Worm (Caenorhabditis elegans): Measurements from ENCODE around the gene mtre-1.

Gene mtre-1

DNA sequence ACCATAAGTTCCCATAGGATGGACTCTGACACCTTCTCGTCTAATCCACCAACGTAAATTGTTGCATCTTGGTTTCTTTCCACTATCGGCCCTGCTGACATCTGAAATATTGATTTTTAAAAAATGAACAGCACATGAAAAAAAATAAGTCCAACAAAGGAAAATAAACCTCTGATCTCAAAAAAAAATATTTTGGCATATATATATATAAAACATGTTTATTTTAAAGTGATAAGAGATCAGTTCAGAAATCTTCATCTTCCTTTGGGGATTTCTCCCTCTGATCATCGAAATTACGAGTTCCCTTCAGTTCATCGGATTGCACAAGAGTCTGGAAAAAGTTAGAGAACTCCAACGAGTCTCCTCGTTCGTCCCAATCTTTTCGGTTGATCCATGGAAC is 14.7 kb downstream of the mtre-1 start, which contains the start of gene sap-49:
Gene sap-49 (minus strand): TSS at position 101 of the 400 bp plus-strand sequence.
- TF ChIP-seq ztf-11 (tag; optimal IDR thresholded peaks at IDR 0.05), result no peak
- TF ChIP-seq nhr-84 (tag; optimal IDR thresholded peaks at IDR 0.05), result no peak
- TF ChIP-seq lin-35 (GFP tag; optimal IDR thresholded peaks at IDR 0.05), result no peak
- no peak for TF ChIP-seq sptf-1 (tag; optimal IDR thresholded peaks at IDR 0.05)
- TF ChIP-seq aly-2 (tag; optimal IDR thresholded peaks at IDR 0.05), result no peak
- TF ChIP-seq rnt-1 (tag; optimal IDR thresholded peaks at IDR 0.05), result no peak

DNA sequence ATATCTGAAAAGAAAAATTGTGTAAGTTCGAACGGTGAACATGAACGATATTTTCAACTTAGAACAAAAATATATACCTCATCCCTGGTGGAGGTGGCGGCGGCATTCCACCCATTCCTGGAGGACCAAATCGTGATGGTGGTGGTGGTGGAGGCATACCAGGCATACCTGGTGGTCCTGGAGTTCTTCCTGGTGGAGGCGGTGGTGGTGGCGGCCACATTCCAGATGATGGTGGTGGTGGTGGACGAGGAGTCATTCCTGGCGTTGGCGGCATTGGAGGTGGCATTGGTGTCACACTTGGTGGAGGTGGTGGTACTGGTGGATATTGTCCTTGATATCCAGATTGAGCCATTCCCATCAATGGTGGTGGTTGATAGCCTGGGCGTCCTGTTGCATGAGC is 15.8 kb downstream of the mtre-1 start:
- TF ChIP-seq nhr-12 (tag; optimal IDR thresholded peaks at IDR 0.05) (no peak), aly-2 (tag; optimal IDR thresholded peaks at IDR 0.05) (no peak), hlh-17 (GFP tag; optimal IDR thresholded peaks at IDR 0.05; ENCODE audit: borderline replicate concordance) (no peak), hpl-2 (GFP tag; optimal IDR thresholded peaks at IDR 0.05) (no peak), alr-1 (tag; optimal IDR thresholded peaks at IDR 0.05; ENCODE audit: borderline replicate concordance) (no peak), nhr-90 (tag; optimal IDR thresholded peaks at IDR 0.05; ENCODE audit: poor library complexity) (no peak), grh-1 (GFP tag; IDR thresholded peaks at IDR 0.05) (no peak), efl-1 (optimal IDR thresholded peaks at IDR 0.05) (no peak), efl-1 (GFP tag; optimal IDR thresholded peaks at IDR 0.05 in 1 of 2) (no peak)

DNA sequence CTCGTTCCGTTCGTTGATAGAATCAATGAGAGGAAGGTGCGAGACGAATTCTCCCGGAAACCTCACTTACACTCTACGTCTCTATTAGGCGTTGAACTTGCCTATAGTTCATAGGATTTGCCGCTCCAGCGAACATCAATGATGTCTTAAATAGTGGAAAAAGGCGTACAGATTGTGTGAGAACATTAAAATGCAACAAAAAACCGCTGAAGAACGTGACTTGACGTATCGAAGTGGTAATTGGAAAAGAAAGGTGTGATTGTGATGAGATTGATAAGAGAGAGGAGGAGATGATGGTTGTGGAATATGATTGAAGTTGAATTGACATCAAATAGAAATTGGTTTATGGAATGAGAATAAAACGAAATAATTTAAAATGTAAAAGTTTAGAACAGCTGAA is 16.4 kb downstream of the mtre-1 start:
- TF ChIP-seq nhr-11 (tag; optimal IDR thresholded peaks at IDR 0.05) (no peak), lin-14 (GFP tag; optimal IDR thresholded peaks at IDR 0.05) (peak; percentile 51), efl-1 (optimal IDR thresholded peaks at IDR 0.05) (no peak), efl-1 (GFP tag; optimal IDR thresholded peaks at IDR 0.05 in 1 of 2) (peak in 1 of 2 experiments; percentile 16), blmp-1 (tag; optimal IDR thresholded peaks at IDR 0.05) (peak; percentile 26), mep-1 (tag; optimal IDR thresholded peaks at IDR 0.05) (peak; percentile 6), lin-35 (GFP tag; optimal IDR thresholded peaks at IDR 0.05) (peak in 1 of 2 experiments; percentile 21), nhr-85 (tag) (no peak), lsy-2 (tag; optimal IDR thresholded peaks at IDR 0.05) (peak in 1 of 2 experiments; percentile 8), skn-1 (tag; optimal IDR thresholded peaks at IDR 0.05) (no peak)

DNA sequence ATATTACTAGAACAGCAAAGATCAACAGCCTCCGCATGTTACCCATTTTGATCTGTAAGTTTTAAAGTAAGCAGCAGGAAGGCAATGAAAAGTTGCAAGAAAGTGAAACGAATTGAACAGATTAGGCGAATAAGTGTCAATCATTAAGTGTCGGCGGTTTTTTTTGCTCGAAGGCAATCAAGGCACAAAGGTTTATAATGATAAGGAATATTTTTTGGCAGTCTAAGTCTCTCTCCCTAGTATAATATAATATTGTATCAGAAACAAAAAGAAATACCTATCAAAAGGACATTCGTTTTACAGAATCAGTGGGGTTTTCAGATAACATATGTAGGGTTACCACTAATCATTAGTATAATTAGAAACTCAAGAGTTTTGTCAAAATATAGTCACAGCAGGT is 17.7 kb downstream of the mtre-1 start, which contains the start of gene nrf-6:
Gene nrf-6 (minus strand): TSS at position 52 of the 400 bp plus-strand sequence.
- peak; percentile 53 for TF ChIP-seq elt-2 (tag; optimal IDR thresholded peaks at IDR 0.05)
- TF ChIP-seq fkh-8 (tag; optimal IDR thresholded peaks at IDR 0.05), result no peak
- no peak for TF ChIP-seq lin-39 (tag; optimal IDR thresholded peaks at IDR 0.05)

DNA sequence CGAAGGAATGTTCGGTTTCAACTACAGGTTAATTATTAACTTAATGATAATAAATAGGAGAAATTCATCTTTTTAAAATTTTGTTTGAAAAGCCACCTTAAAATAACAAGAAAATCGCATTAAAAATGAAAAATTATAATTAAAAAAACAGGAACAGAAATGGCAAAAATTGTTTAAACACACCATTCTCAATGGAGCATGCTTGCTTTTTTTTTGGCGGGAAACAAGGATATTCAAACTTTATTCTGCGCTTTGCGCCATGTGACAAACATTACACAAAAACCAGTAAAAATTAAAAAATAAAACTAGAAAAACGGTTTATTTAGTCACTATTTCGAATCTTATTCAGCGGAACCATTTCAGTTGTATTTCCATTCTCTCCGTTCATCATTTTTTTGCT is 21.6 kb downstream of the mtre-1 start:
- no peak for TF ChIP-seq mdl-1 (tag; optimal IDR thresholded peaks at IDR 0.05)
- TF ChIP-seq efl-1 (optimal IDR thresholded peaks at IDR 0.05), result peak; percentile 33 to 38
- TF ChIP-seq efl-1 (GFP tag; optimal IDR thresholded peaks at IDR 0.05 in 1 of 2), result peak; percentile 59 to 95
- peak; percentile 28 to 50 (median 35) for TF ChIP-seq dpl-1 (GFP tag; optimal IDR thresholded peaks at IDR 0.05)

- TF ChIP-seq hpl-2 (GFP tag; optimal IDR thresholded peaks at IDR 0.05) (no peak), mdl-1 (tag; optimal IDR thresholded peaks at IDR 0.05) (peak in 1 of 2 experiments; percentile 72), ceh-88 (GFP tag; IDR thresholded peaks at IDR 0.05) (0 out of 2 replicates have a peak, but pooled peaks have one; percentile 47), tbx-2 (tag; optimal IDR thresholded peaks at IDR 0.05) (peak; percentile 66), lin-39 (tag; optimal IDR thresholded peaks at IDR 0.05) (no peak), ztf-11 (tag; optimal IDR thresholded peaks at IDR 0.05) (peak in 1 of 2 experiments; percentile 51), lin-15B (tag; optimal IDR thresholded peaks at IDR 0.05) (peak; percentile 83), nhr-19 (GFP tag; conservative IDR thresholded peaks at IDR 0.05) (peak; percentile 43), fkh-10 (GFP tag; optimal IDR thresholded peaks at IDR 0.05) (peak; percentile 38), nhr-28 (tag; optimal IDR thresholded peaks at IDR 0.05) (no peak), egl-13 (tag; optimal IDR thresholded peaks at IDR 0.05) (peak; percentile 48), nhr-77 (tag; optimal IDR thresholded peaks at IDR 0.05) (peak; percentile 77), pax-3 (tag; optimal IDR thresholded peaks at IDR 0.05) (peak; percentile 72), isw-1 (GFP tag; IDR thresholded peaks at IDR 0.05) (peak; percentile 48), swsn-7 (tag; optimal IDR thresholded peaks at IDR 0.05) (peak; percentile 90), nhr-20 (tag; optimal IDR thresholded peaks at IDR 0.05) (peak; percentile 78), nhr-11 (tag; optimal IDR thresholded peaks at IDR 0.05) (no peak), egl-27 (tag; optimal IDR thresholded peaks at IDR 0.05) (peak in 1 of 2 experiments; percentile 20), ceh-82 (tag; optimal IDR thresholded peaks at IDR 0.05) (peak in 2 of 3 experiments; percentile 49 to 76), irx-1 (tag; optimal IDR thresholded peaks at IDR 0.05) (peak; percentile 40), fkh-8 (tag; optimal IDR thresholded peaks at IDR 0.05) (peak; percentile 91), hlh-4 (tag; optimal IDR thresholded peaks at IDR 0.05) (no peak)
Measured at ce11 chrII:8028246-8028694, 22.1 kb downstream of the mtre-1 start.

Data from whole organism, L1 larva.